Fruit fly (Drosophila melanogaster) whole organism, prepupa: Measurements from ENCODE around the gene CG18170.
A peak's percentile ranks its signal among the peaks of the same experiment; 100 is the strongest.

ENCODE experiments used
- Blimp-1 ChIP-seq: fragments of 200-800 bp; sonication (Bioruptor generic); optimal IDR thresholded peaks from 3 replicates; lab custom pipeline; 2017; ENCODE audit warnings: missing biosample characterization, missing genetic modification characterization, mild to moderate bottlenecking, moderate library complexity, missing genetic modification reagents
- CG10631 ChIP-seq: fragments of 200-800 bp; sonication (Bioruptor generic); optimal IDR thresholded peaks from 2 replicates; lab custom pipeline; 2016; ENCODE audit warnings: missing biosample characterization, missing genetic modification characterization
- CG10669 ChIP-seq: fragments of 200-800 bp; sonication (Bioruptor generic); optimal IDR thresholded peaks from 3 replicates; lab custom pipeline; 2018; ENCODE audit warnings: missing biosample characterization, mild to moderate bottlenecking, missing genetic modification characterization, moderate library complexity
- CG11294 ChIP-seq: fragments of 200-800 bp; sonication (Bioruptor generic); IDR thresholded peaks from 2 replicates; pipeline ENCODE4 v1.3.6; 2022; ENCODE audit warnings: missing biosample characterization, missing genetic modification characterization
- CG15336 ChIP-seq: fragments of 200-800 bp; sonication (Bioruptor generic); IDR thresholded peaks from 2 replicates; pipeline ENCODE4 v1.3.6; 2022; ENCODE audit warnings: missing biosample characterization, missing genetic modification characterization
- CG1621 ChIP-seq: fragments of 200-800 bp; sonication (Bioruptor generic); optimal IDR thresholded peaks from 3 replicates; lab custom pipeline; 2018; ENCODE audit warnings: missing biosample characterization, mild to moderate bottlenecking, missing genetic modification characterization
- CG16779 ChIP-seq: fragments of 200-800 bp; sonication (Bioruptor generic); optimal IDR thresholded peaks from 3 replicates; lab custom pipeline; 2017; ENCODE audit warnings: missing biosample characterization, mild to moderate bottlenecking, missing genetic modification characterization
- CG3032 ChIP-seq: fragments of 200-800 bp; optimal IDR thresholded peaks from 2 replicates; lab custom pipeline; 2019; ENCODE audit warnings: missing biosample characterization, mild to moderate bottlenecking, missing genetic modification characterization, moderate library complexity
- CG31627 ChIP-seq: fragments of 200-800 bp; sonication (Bioruptor generic); optimal IDR thresholded peaks from 3 replicates; lab custom pipeline; 2016; ENCODE audit warnings: missing biosample characterization, missing genetic modification characterization
- CG34406 ChIP-seq: fragments of 200-800 bp; sonication (Bioruptor generic); optimal IDR thresholded peaks from 3 replicates; lab custom pipeline; 2016; ENCODE audit warnings: missing biosample characterization, missing genetic modification characterization
- CG3919 ChIP-seq: fragments of 200-800 bp; sonication (Bioruptor generic); optimal IDR thresholded peaks from 3 replicates; lab custom pipeline; 2016; ENCODE audit warnings: missing biosample characterization, missing genetic modification characterization
- CG6163 ChIP-seq: fragments of 200-800 bp; sonication (Bioruptor generic); IDR thresholded peaks from 3 replicates; pipeline ENCODE4 v1.3.6; 2022; ENCODE audit warnings: missing biosample characterization, missing genetic modification characterization
- CG6276 ChIP-seq: fragments of 200-800 bp; sonication (Bioruptor generic); optimal IDR thresholded peaks from 2 replicates; lab custom pipeline; 2017; ENCODE audit warnings: missing biosample characterization, mild to moderate bottlenecking, missing genetic modification characterization
- CG6808 ChIP-seq: fragments of 200-800 bp; sonication (Bioruptor generic); optimal IDR thresholded peaks from 3 replicates; lab custom pipeline; 2017; ENCODE audit warnings: missing biosample characterization, missing genetic modification characterization, mild to moderate bottlenecking, moderate library complexity, missing genetic modification reagents
- CG6854 ChIP-seq: fragments of 200-800 bp; sonication (Bioruptor generic); optimal IDR thresholded peaks from 2 replicates; lab custom pipeline; 2017; ENCODE audit warnings: missing biosample characterization, mild to moderate bottlenecking, missing genetic modification characterization
- CG7368 ChIP-seq: fragments of 200-800 bp; sonication (Bioruptor generic); optimal IDR thresholded peaks from 3 replicates; lab custom pipeline; 2016; ENCODE audit warnings: missing biosample characterization, missing genetic modification characterization
- CG8119 ChIP-seq: fragments of 200-800 bp; sonication (Bioruptor generic); IDR thresholded peaks from 3 replicates; pipeline ENCODE4 v1.3.6; 2022; ENCODE audit warnings: missing biosample characterization, missing genetic modification characterization
- CG8319 ChIP-seq: fragments of 200-800 bp; sonication (Bioruptor generic); optimal IDR thresholded peaks from 3 replicates; lab custom pipeline; 2016; ENCODE audit warnings: missing biosample characterization, missing genetic modification characterization
- CG8632 ChIP-seq: fragments of 200-800 bp; sonication (Bioruptor generic); optimal IDR thresholded peaks from 3 replicates; lab custom pipeline; 2016; ENCODE audit warnings: missing biosample characterization, missing genetic modification characterization
- Eip75B ChIP-seq: fragments of 200-800 bp; sonication (Bioruptor generic); optimal IDR thresholded peaks from 3 replicates; lab custom pipeline; 2016; ENCODE audit warnings: missing biosample characterization, missing genetic modification characterization
- Eip78C ChIP-seq: fragments of 200-800 bp; sonication (Bioruptor generic); peaks from one replicate; lab custom pipeline; 2016; ENCODE audit warnings: missing biosample characterization, missing genetic modification characterization
- Eip93F ChIP-seq: fragments of 200-800 bp; sonication (Bioruptor generic); optimal IDR thresholded peaks from 2 replicates; lab custom pipeline; 2016; ENCODE audit warnings: missing biosample characterization, mild to moderate bottlenecking, missing genetic modification characterization
- Ets21C ChIP-seq: fragments of 200-800 bp; sonication (Bioruptor generic); optimal IDR thresholded peaks from 3 replicates; lab custom pipeline; 2016; ENCODE audit warnings: missing biosample characterization, missing genetic modification characterization
- Ets96B ChIP-seq: fragments of 200-800 bp; optimal IDR thresholded peaks from 2 replicates; lab custom pipeline; 2019; ENCODE audit warnings: missing biosample characterization, mild to moderate bottlenecking, missing genetic modification characterization, moderate library complexity
- Hr39 ChIP-seq: fragments of 200-800 bp; sonication (Bioruptor generic); optimal IDR thresholded peaks from 2 replicates; lab custom pipeline; 2016; ENCODE audit warnings: missing biosample characterization, missing genetic modification characterization
- Hr4 ChIP-seq: fragments of 200-800 bp; sonication (Bioruptor generic); optimal IDR thresholded peaks from 3 replicates; lab custom pipeline; 2016; ENCODE audit warnings: missing biosample characterization, missing genetic modification characterization
- Lpt ChIP-seq: fragments of 200-800 bp; sonication (Bioruptor generic); optimal IDR thresholded peaks from 3 replicates; lab custom pipeline; 2016; ENCODE audit warnings: missing biosample characterization, missing genetic modification characterization
- Smox ChIP-seq: fragments of 200-800 bp; sonication (Bioruptor generic); optimal IDR thresholded peaks from 3 replicates; lab custom pipeline; 2016; ENCODE audit warnings: missing biosample characterization, missing genetic modification characterization
- Sox102F ChIP-seq: fragments of 200-800 bp; sonication (Bioruptor generic); optimal IDR thresholded peaks from 2 replicates; lab custom pipeline; 2016; ENCODE audit warnings: missing biosample characterization, mild to moderate bottlenecking, missing genetic modification characterization
- Sox14 ChIP-seq: fragments of 200-800 bp; sonication (Bioruptor generic); optimal IDR thresholded peaks from 3 replicates; lab custom pipeline; 2016; ENCODE audit warnings: missing biosample characterization, missing genetic modification characterization
- Sox15 ChIP-seq: fragments of 200-800 bp; sonication (Bioruptor generic); optimal IDR thresholded peaks from 3 replicates; lab custom pipeline; 2016; ENCODE audit warnings: missing biosample characterization, missing genetic modification characterization
- achi ChIP-seq: fragments of 200-800 bp; sonication (Bioruptor generic); optimal IDR thresholded peaks from 3 replicates; lab custom pipeline; 2016; ENCODE audit warnings: missing biosample characterization, missing genetic modification characterization
- cyc ChIP-seq: fragments of 200-800 bp; sonication (Bioruptor generic); optimal IDR thresholded peaks from 3 replicates; lab custom pipeline; 2016; ENCODE audit warnings: missing biosample characterization, missing genetic modification characterization
- dac ChIP-seq: fragments of 200-800 bp; sonication (Bioruptor generic); optimal IDR thresholded peaks from 2 replicates; lab custom pipeline; 2017; ENCODE audit warnings: missing biosample characterization, mild to moderate bottlenecking, missing genetic modification characterization
- dsx ChIP-seq: fragments of 200-800 bp; optimal IDR thresholded peaks from 3 replicates; lab custom pipeline; 2019; ENCODE audit warnings: missing biosample characterization, mild to moderate bottlenecking, missing genetic modification characterization, moderate library complexity; ENCODE audit not compliant: poor library complexity, severe bottlenecking
- esn ChIP-seq: fragments of 200-800 bp; sonication (Bioruptor generic); optimal IDR thresholded peaks from 2 replicates; lab custom pipeline; 2016; ENCODE audit warnings: missing biosample characterization, mild to moderate bottlenecking, missing genetic modification characterization, moderate library complexity
- fd59A ChIP-seq: fragments of 200-800 bp; sonication (Bioruptor generic); optimal IDR thresholded peaks from 2 replicates; lab custom pipeline; 2017; ENCODE audit warnings: missing biosample characterization, mild to moderate bottlenecking, missing genetic modification characterization, missing genetic modification reagents
- fd85E ChIP-seq: fragments of 200-800 bp; sonication (Bioruptor generic); optimal IDR thresholded peaks from 3 replicates; lab custom pipeline; 2016; ENCODE audit warnings: missing biosample characterization, missing genetic modification characterization
- fkh ChIP-seq: fragments of 200-800 bp; sonication (Bioruptor generic); optimal IDR thresholded peaks from 3 replicates; lab custom pipeline; 2017; ENCODE audit warnings: missing biosample characterization, mild to moderate bottlenecking, missing genetic modification characterization, moderate library complexity
- lz ChIP-seq: fragments of 200-800 bp; sonication (Bioruptor generic); optimal IDR thresholded peaks from 3 replicates; lab custom pipeline; 2016; ENCODE audit warnings: missing biosample characterization, missing genetic modification characterization
- net ChIP-seq: fragments of 200-800 bp; sonication (Bioruptor generic); optimal IDR thresholded peaks from 3 replicates; lab custom pipeline; 2016; ENCODE audit warnings: missing biosample characterization, missing genetic modification characterization
- salr ChIP-seq, 2 experiments: fragments of 200-800 bp; sonication (Bioruptor generic); optimal IDR thresholded peaks; 3 replicates each; lab custom pipeline; 2016 to 2018; ENCODE audit warnings: missing biosample characterization in 2 of 2, missing genetic modification characterization in 2 of 2, mild to moderate bottlenecking in 1 of 2
- spab ChIP-seq: fragments of 200-800 bp; sonication (Bioruptor generic); optimal IDR thresholded peaks from 2 replicates; lab custom pipeline; 2017; ENCODE audit warnings: missing biosample characterization, mild to moderate bottlenecking, missing genetic modification characterization, missing genetic modification reagents
- ss ChIP-seq, 2 experiments: fragments of 200-800 bp; sonication (Bioruptor generic); optimal IDR thresholded peaks; 2 replicates in 1 of 2; 3 replicates in 1 of 2; lab custom pipeline; 2017 to 2018; ENCODE audit warnings: mild to moderate bottlenecking in 2 of 2, missing biosample characterization in 2 of 2, missing genetic modification characterization in 2 of 2, moderate library complexity in 1 of 2
- svp ChIP-seq: fragments of 200-800 bp; sonication (Bioruptor generic); peaks from one replicate; lab custom pipeline; 2016; ENCODE audit warnings: missing biosample characterization, missing genetic modification characterization
- topi ChIP-seq: fragments of 200-800 bp; sonication (Bioruptor generic); optimal IDR thresholded peaks from 3 replicates; lab custom pipeline; 2016; ENCODE audit warnings: missing biosample characterization, missing genetic modification characterization

The CG18170 gene

DNA sequence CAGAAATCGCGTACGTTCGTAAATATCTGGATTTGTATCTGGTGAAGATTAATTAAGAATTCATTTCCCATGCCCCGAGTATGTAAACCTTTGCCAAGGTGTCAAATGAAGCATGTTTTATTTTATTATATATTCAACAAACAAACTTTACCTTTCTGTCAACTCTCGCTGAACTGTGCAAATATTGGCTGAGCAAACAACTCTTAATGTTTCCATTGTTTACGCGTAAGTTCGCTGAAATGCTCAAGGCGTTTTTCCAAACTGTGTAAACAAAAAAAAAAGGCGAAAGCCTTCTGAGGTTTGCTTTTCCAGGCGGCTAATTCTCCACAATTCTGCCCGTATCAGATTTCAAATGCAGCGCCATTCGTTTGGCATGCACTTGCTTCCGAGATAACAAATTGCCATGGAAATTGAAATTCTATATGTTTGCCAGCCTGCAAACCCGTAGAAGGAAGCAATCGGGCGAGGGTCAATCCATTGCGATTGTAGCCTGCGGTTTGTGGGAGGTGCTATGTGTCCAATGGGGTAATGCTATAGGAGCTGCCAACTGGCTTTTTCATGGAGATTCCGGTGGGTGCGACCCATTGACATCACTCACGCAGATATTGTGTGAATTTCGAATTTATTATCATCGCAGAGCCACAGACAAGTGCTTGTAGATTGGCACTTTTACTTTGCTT lies 10.9 kb upstream of the CG18170 start (continued):
- no peak for TF ChIP-seq Hr4 (GFP tag; lab: Kevin White, UChicago)
- peak; percentile 85 for TF ChIP-seq CG34406
- TF ChIP-seq Sox15 (GFP tag; lab: Kevin White, UChicago): no peak
- no peak for TF ChIP-seq CG11294
- peak; percentile 89 for TF ChIP-seq Sox102F
- TF ChIP-seq Eip75B (GFP tag; lab: Kevin White, UChicago): peak; percentile 78
- no peak for TF ChIP-seq Hr39 (GFP tag; lab: Kevin White, UChicago)
- TF ChIP-seq CG8632 (GFP tag; lab: Kevin White, UChicago): peak; percentile 85
- TF ChIP-seq spab: peak; percentile 81
- peak; percentile 64 to 89 for TF ChIP-seq ss (GFP tag; optimal IDR thresholded peaks at IDR 0.05; lab: Kevin White, UChicago)
- TF ChIP-seq fd85E: peak; percentile 57
- no peak for TF ChIP-seq CG10631 (GFP tag; lab: Kevin White, UChicago)
- peak; percentile 85 for TF ChIP-seq CG10669 (GFP tag; lab: Kevin White, UChicago)
- peak; percentile 62 for TF ChIP-seq CG16779 (tag; lab: Kevin White, UChicago)
- peak; percentile 43; the same call in 1 of the 3 replicates for TF ChIP-seq CG8119 (GFP tag; lab: Robert Waterston, UW)
- peak; percentile 90 for TF ChIP-seq esn (GFP tag; lab: Kevin White, UChicago)
- peak; percentile 29 to 80 for TF ChIP-seq salr (GFP tag; optimal IDR thresholded peaks at IDR 0.05; lab: Kevin White, UChicago)
- TF ChIP-seq CG6163 (GFP tag; lab: Robert Waterston, UW): peak; percentile 90
- TF ChIP-seq CG3032 (tag; lab: Kevin White, UChicago): peak; percentile 71
- peak; percentile 85 for TF ChIP-seq net (GFP tag; lab: Kevin White, UChicago)
- peak; percentile 82 for TF ChIP-seq CG7368 (GFP tag; lab: Kevin White, UChicago)
- no peak for TF ChIP-seq Smox (GFP tag; lab: Kevin White, UChicago)
- peak; percentile 74 for TF ChIP-seq lz (GFP tag; lab: Kevin White, UChicago)
- peak; percentile 29 for TF ChIP-seq Ets21C
- TF ChIP-seq fd59A (GFP tag; lab: Kevin White, UChicago): peak; percentile 63
- peak; percentile 73 for TF ChIP-seq CG8319 (GFP tag; lab: Kevin White, UChicago)
- peak; percentile 50 for TF ChIP-seq dsx (GFP tag; lab: Kevin White, UChicago)
- TF ChIP-seq cyc (GFP tag; lab: Kevin White, UChicago): peak; percentile 51
- peak; percentile 87 for TF ChIP-seq CG1621 (tag; lab: Kevin White, UChicago)
- TF ChIP-seq, all 60 proteins: peak for 47

DNA sequence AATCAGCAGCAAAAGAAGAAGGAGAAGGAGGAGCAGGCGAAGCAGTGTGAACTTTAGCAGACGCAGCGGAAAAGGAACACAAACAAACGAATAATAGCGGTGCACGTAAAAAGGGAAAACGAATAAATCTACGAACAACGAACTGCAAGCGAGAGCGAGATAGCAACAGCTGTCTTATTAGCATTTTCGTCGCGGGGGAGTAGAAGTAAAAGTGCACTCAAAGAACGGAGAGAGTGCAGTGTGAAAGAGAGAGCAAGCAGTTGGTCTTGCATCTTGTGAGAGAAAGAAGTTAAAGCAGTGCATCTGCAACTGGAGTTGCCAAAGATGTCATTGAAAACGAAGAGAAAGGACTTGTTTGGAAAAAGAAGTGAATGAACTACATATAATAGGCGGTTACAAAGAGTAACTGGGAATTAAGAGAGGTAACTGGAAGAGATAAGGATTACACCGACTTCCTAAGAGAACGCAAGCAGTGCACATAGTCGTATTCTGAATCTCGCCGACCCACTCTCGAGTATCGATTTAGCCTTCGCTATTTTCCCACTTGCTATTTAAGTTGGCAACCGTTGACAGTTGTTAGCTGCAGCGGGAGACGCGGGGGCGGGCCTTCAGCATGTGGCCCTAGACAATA lies 9.8 kb upstream of the CG18170 start:
- TF ChIP-seq svp: peak; percentile 75
- TF ChIP-seq Ets96B (tag; lab: Kevin White, UChicago): no peak
- TF ChIP-seq fkh: no peak
- peak; percentile 42 for TF ChIP-seq CG6276 (GFP tag; lab: Kevin White, UChicago)
- no peak for TF ChIP-seq Ets21C
- no peak for TF ChIP-seq CG3919 (GFP tag; lab: Kevin White, UChicago)
- TF ChIP-seq fd59A (GFP tag; lab: Kevin White, UChicago): no peak
- TF ChIP-seq CG6163 (GFP tag; lab: Robert Waterston, UW): peak; percentile 79
- peak; percentile 20 for TF ChIP-seq Lpt
- peak; percentile 76 for TF ChIP-seq Eip78C
- no peak for TF ChIP-seq CG31627 (GFP tag; lab: Kevin White, UChicago)
- no peak for TF ChIP-seq achi (GFP tag; lab: Kevin White, UChicago)
- peak; percentile 91 for TF ChIP-seq Blimp-1
- no peak for TF ChIP-seq Hr39 (GFP tag; lab: Kevin White, UChicago)
- no peak for TF ChIP-seq dac (GFP tag; lab: Kevin White, UChicago)
- peak; percentile 31 for TF ChIP-seq Sox14
- peak; percentile 6 for TF ChIP-seq Sox102F
- TF ChIP-seq CG15336 (GFP tag; lab: Robert Waterston, UW): 0 out of 2 replicates have a peak, but pooled peaks have one; percentile 21
- no peak for TF ChIP-seq CG3032 (tag; lab: Kevin White, UChicago)
- TF ChIP-seq esn (GFP tag; lab: Kevin White, UChicago): no peak
- no peak for TF ChIP-seq topi (GFP tag; lab: Kevin White, UChicago)
- peak; percentile 7 for TF ChIP-seq net (GFP tag; lab: Kevin White, UChicago)
- no peak for TF ChIP-seq lz (GFP tag; lab: Kevin White, UChicago)
- TF ChIP-seq Smox (GFP tag; lab: Kevin White, UChicago): no peak
- TF ChIP-seq ss (GFP tag; optimal IDR thresholded peaks at IDR 0.05; lab: Kevin White, UChicago): peak; percentile 34 to 45
- TF ChIP-seq Eip75B (GFP tag; lab: Kevin White, UChicago): no peak
- peak; percentile 32 for TF ChIP-seq CG6808
- TF ChIP-seq CG6854 (GFP tag; lab: Kevin White, UChicago): peak; percentile 26
- TF ChIP-seq Eip93F: no peak
- TF ChIP-seq dsx (GFP tag; lab: Kevin White, UChicago): peak; percentile 36
